Worm (Caenorhabditis elegans): Measurements from ENCODE around the gene dsl-2.

DNA sequence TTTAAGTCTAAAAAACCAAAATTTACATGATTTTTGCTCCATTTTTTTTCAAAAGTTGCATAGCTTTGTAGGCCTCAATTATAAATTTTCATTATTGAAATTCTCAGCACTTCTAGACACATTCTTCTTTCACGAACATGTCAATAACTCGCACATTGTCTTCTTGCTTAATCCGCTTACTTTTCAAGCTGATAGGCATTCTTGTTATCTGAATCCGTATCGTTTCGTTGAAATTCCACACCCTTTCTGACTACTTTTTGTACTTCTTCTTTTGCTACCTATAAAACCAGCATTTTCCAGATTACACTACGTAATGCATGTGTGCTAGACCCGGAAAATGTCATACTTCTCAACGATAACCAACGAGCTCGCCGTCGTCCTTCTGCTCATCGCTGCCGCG, 11.5 kb upstream of the dsl-2 start, which contains the start of gene W09G12.9:
- no peak for TF ChIP-seq him-1 (tag; optimal IDR thresholded peaks at IDR 0.05)
- TF ChIP-seq W03F9.2 (tag; optimal IDR thresholded peaks at IDR 0.05) = no peak

Measured in whole organism, L4/young adult.